Worm (Caenorhabditis elegans): Measurements from ENCODE around the gene gst-7.
A peak's percentile ranks its signal among the peaks of the same experiment; 100 is the strongest.
"Not testable (repeated sequence)": the region's sequence is repeated elsewhere in the genome, so short reads cannot be mapped to it uniquely, and the experiment has no call there.

The gst-7 gene

ce11 chrII:4856113-4856512 is 25.7 kb upstream of the gst-7 start:
- TF ChIP-seq ama-1 (optimal IDR thresholded peaks at IDR 0.05) (no peak), hmbx-1 (tag; optimal IDR thresholded peaks at IDR 0.05) (no peak), hnd-1 (tag; optimal IDR thresholded peaks at IDR 0.05) (no peak), ets-7 (tag; optimal IDR thresholded peaks at IDR 0.05) (no peak), ceh-13 (GFP tag; optimal IDR thresholded peaks at IDR 0.05) (no peak), aly-1 (tag; optimal IDR thresholded peaks at IDR 0.05) (no peak), ceh-36 (tag; optimal IDR thresholded peaks at IDR 0.05) (no peak), flt-1 (GFP tag; IDR thresholded peaks at IDR 0.05) (no peak), sea-1 (GFP tag; conservative IDR thresholded peaks at IDR 0.05) (no peak), tra-4 (tag; optimal IDR thresholded peaks at IDR 0.05) (no peak), pes-1 (GFP tag; IDR thresholded peaks at IDR 0.05) (no peak), tbx-37 (GFP tag; conservative IDR thresholded peaks at IDR 0.05) (no peak), scrt-1 (GFP tag; IDR thresholded peaks at IDR 0.05) (no peak)

- TF ChIP-seq hnd-1 (tag; optimal IDR thresholded peaks at IDR 0.05) = no peak
- TF ChIP-seq flt-1 (GFP tag; IDR thresholded peaks at IDR 0.05) = no peak
- TF ChIP-seq ama-1 (optimal IDR thresholded peaks at IDR 0.05) = no peak
- TF ChIP-seq scrt-1 (GFP tag; IDR thresholded peaks at IDR 0.05) = no peak
- no peak for TF ChIP-seq sea-1 (GFP tag; conservative IDR thresholded peaks at IDR 0.05)
- TF ChIP-seq pes-1 (GFP tag; IDR thresholded peaks at IDR 0.05) = no peak
- no peak for TF ChIP-seq tbx-11 (GFP tag; IDR thresholded peaks at IDR 0.05)
- TF ChIP-seq ceh-36 (tag; optimal IDR thresholded peaks at IDR 0.05) = no peak
- no peak for TF ChIP-seq aly-1 (tag; optimal IDR thresholded peaks at IDR 0.05)
- TF ChIP-seq hmbx-1 (tag; optimal IDR thresholded peaks at IDR 0.05) = no peak
Measured at ce11 chrII:4857086-4857485, 24.8 kb upstream of the gst-7 start.

- TF ChIP-seq hmbx-1 (tag; optimal IDR thresholded peaks at IDR 0.05) (no peak), ceh-13 (GFP tag; optimal IDR thresholded peaks at IDR 0.05) (no peak), scrt-1 (GFP tag; IDR thresholded peaks at IDR 0.05) (no peak), flt-1 (GFP tag; IDR thresholded peaks at IDR 0.05) (no peak), tra-4 (tag; optimal IDR thresholded peaks at IDR 0.05) (no peak), tbx-11 (GFP tag; IDR thresholded peaks at IDR 0.05) (no peak), tbx-37 (GFP tag; conservative IDR thresholded peaks at IDR 0.05) (no peak), B0310.2 (tag; optimal IDR thresholded peaks at IDR 0.05) (no peak), pes-1 (GFP tag; IDR thresholded peaks at IDR 0.05) (no peak)
Measured at ce11 chrII:4857873-4858364, 23.9 kb upstream of the gst-7 start, which contains the start of gene F11G11.5. Gene F11G11.5 (plus strand): TSS chrII:4857923.

ce11 chrII:4858906-4859411 is 22.9 kb upstream of the gst-7 start:
- TF ChIP-seq ceh-36 (tag; optimal IDR thresholded peaks at IDR 0.05) (no peak), tra-4 (tag; optimal IDR thresholded peaks at IDR 0.05) (no peak), aly-1 (tag; optimal IDR thresholded peaks at IDR 0.05) (no peak)

ce11 chrII:4860260-4860659 is 21.6 kb upstream of the gst-7 start, which contains the start of the genes nspd-5 and F11G11.4:
Gene nspd-5 (minus strand): TSS chrII:4860360.
Gene F11G11.4 (plus strand): TSS chrII:4860594.
- TF ChIP-seq scrt-1 (GFP tag; IDR thresholded peaks at IDR 0.05); ceh-36 (tag; optimal IDR thresholded peaks at IDR 0.05); B0310.2 (tag; optimal IDR thresholded peaks at IDR 0.05): not testable (repeated sequence)

- TF ChIP-seq ceh-36 (tag; optimal IDR thresholded peaks at IDR 0.05) = no peak
- no peak for TF ChIP-seq tra-4 (tag; optimal IDR thresholded peaks at IDR 0.05)
- TF ChIP-seq tbx-37 (GFP tag; conservative IDR thresholded peaks at IDR 0.05) = no peak
- TF ChIP-seq F13C5.2 (tag; optimal IDR thresholded peaks at IDR 0.05) = no peak
- no peak for TF ChIP-seq hmg-4 (GFP tag; optimal IDR thresholded peaks at IDR 0.05)
- no peak for TF ChIP-seq sea-1 (GFP tag; conservative IDR thresholded peaks at IDR 0.05)
- no peak for TF ChIP-seq ceh-13 (GFP tag; optimal IDR thresholded peaks at IDR 0.05)
Measured at ce11 chrII:4863357-4863756, 18.5 kb upstream of the gst-7 start, which contains the start of the genes mpst-4 and F11G11.14. Gene mpst-4 (minus strand): TSS chrII:4863457. Gene F11G11.14 (plus strand): TSS chrII:4863681.

ce11 chrII:4866045-4866444 is 15.8 kb upstream of the gst-7 start:
- no peak for TF ChIP-seq hmg-4 (GFP tag; optimal IDR thresholded peaks at IDR 0.05)
- no peak for TF ChIP-seq tra-4 (tag; optimal IDR thresholded peaks at IDR 0.05)
- TF ChIP-seq sea-1 (GFP tag; conservative IDR thresholded peaks at IDR 0.05) = no peak
- TF ChIP-seq tbx-37 (GFP tag; conservative IDR thresholded peaks at IDR 0.05) = no peak
- TF ChIP-seq scrt-1 (GFP tag; IDR thresholded peaks at IDR 0.05) = no peak
- no peak for TF ChIP-seq flt-1 (GFP tag; IDR thresholded peaks at IDR 0.05)
- TF ChIP-seq hnd-1 (tag; optimal IDR thresholded peaks at IDR 0.05) = no peak
- TF ChIP-seq tbx-11 (GFP tag; IDR thresholded peaks at IDR 0.05) = no peak
- TF ChIP-seq pes-1 (GFP tag; IDR thresholded peaks at IDR 0.05) = no peak
- no peak for TF ChIP-seq aly-1 (tag; optimal IDR thresholded peaks at IDR 0.05)
- TF ChIP-seq ceh-36 (tag; optimal IDR thresholded peaks at IDR 0.05) = no peak
- TF ChIP-seq ceh-13 (GFP tag; optimal IDR thresholded peaks at IDR 0.05) = no peak
- TF ChIP-seq F13C5.2 (tag; optimal IDR thresholded peaks at IDR 0.05) = no peak

ce11 chrII:4866819-4867218 is 15.0 kb upstream of the gst-7 start:
- TF ChIP-seq pes-1 (GFP tag; IDR thresholded peaks at IDR 0.05) (0 out of 2 replicates have a peak, but pooled peaks have one; percentile 15), scrt-1 (GFP tag; IDR thresholded peaks at IDR 0.05) (0 out of 2 replicates have a peak, but pooled peaks have one; percentile 58)

ce11 chrII:4867476-4867875 is 14.4 kb upstream of the gst-7 start, which contains the start of gene col-17:
Gene col-17 (minus strand): TSS chrII:4867576.
- no peak for TF ChIP-seq hnd-1 (tag; optimal IDR thresholded peaks at IDR 0.05)
- TF ChIP-seq ama-1 (optimal IDR thresholded peaks at IDR 0.05) = no peak
- no peak for TF ChIP-seq ets-7 (tag; optimal IDR thresholded peaks at IDR 0.05)
- TF ChIP-seq sea-1 (GFP tag; conservative IDR thresholded peaks at IDR 0.05) = no peak
- no peak for TF ChIP-seq ceh-36 (tag; optimal IDR thresholded peaks at IDR 0.05)
- no peak for TF ChIP-seq tbx-37 (GFP tag; conservative IDR thresholded peaks at IDR 0.05)
- TF ChIP-seq aly-1 (tag; optimal IDR thresholded peaks at IDR 0.05) = no peak
- no peak for TF ChIP-seq B0310.2 (tag; optimal IDR thresholded peaks at IDR 0.05)
- no peak for TF ChIP-seq tbx-11 (GFP tag; IDR thresholded peaks at IDR 0.05)
- TF ChIP-seq tra-4 (tag; optimal IDR thresholded peaks at IDR 0.05) = no peak

Data from whole organism, early embryonic.